Fruit fly (Drosophila melanogaster): Measurements from ENCODE around the gene nej.
A peak's percentile ranks its signal among the peaks of the same experiment; 100 is the strongest.

The nej gene

dm6 chrX:9686546-9687219, at the start of gene nej:
Gene nej, minus strand, starts transcription at chrX:9687066.
- TF ChIP-seq Sin3A (optimal IDR thresholded peaks at IDR 0.05), result no peak

- TF ChIP-seq insv (optimal IDR thresholded peaks at IDR 0.05) (no peak), Sin3A (optimal IDR thresholded peaks at IDR 0.05) (no peak)
Observed at dm6 chrX:9734808-9735207, 47.9 kb upstream of the nej start.

dm6 chrX:9733189-9733588, 46.3 kb upstream of the nej start:
- TF ChIP-seq Myc (optimal IDR thresholded peaks at IDR 0.05), result no peak

- no peak for TF ChIP-seq psq (optimal IDR thresholded peaks at IDR 0.05)
- no peak for TF ChIP-seq insv (optimal IDR thresholded peaks at IDR 0.05)
- TF ChIP-seq Sin3A (optimal IDR thresholded peaks at IDR 0.05), result no peak
- TF ChIP-seq ttk (optimal IDR thresholded peaks at IDR 0.05), result no peak
- no peak for TF ChIP-seq Myc (optimal IDR thresholded peaks at IDR 0.05)
- TF ChIP-seq h (optimal IDR thresholded peaks at IDR 0.05), result no peak
Observed at dm6 chrX:9731515-9731914, 44.6 kb upstream of the nej start.

dm6 chrX:9729013-9730002, 42.4 kb upstream of the nej start, which contains the start of gene Sp1:
Gene Sp1, plus strand, starts transcription at chrX:9729648.
- no peak for TF ChIP-seq h (optimal IDR thresholded peaks at IDR 0.05)
- TF ChIP-seq ttk (optimal IDR thresholded peaks at IDR 0.05), result no peak
- no peak for TF ChIP-seq Sin3A (optimal IDR thresholded peaks at IDR 0.05)
- TF ChIP-seq psq (optimal IDR thresholded peaks at IDR 0.05), result no peak
- no peak for TF ChIP-seq insv (optimal IDR thresholded peaks at IDR 0.05)
- TF ChIP-seq Myc (optimal IDR thresholded peaks at IDR 0.05), result no peak

dm6 chrX:9727309-9727708, 40.4 kb upstream of the nej start:
- TF ChIP-seq insv (optimal IDR thresholded peaks at IDR 0.05) (no peak), ttk (optimal IDR thresholded peaks at IDR 0.05) (no peak), h (optimal IDR thresholded peaks at IDR 0.05) (no peak), Sin3A (optimal IDR thresholded peaks at IDR 0.05) (no peak), psq (optimal IDR thresholded peaks at IDR 0.05) (no peak), Myc (optimal IDR thresholded peaks at IDR 0.05) (no peak)

dm6 chrX:9707820-9708487, 21.1 kb upstream of the nej start:
- TF ChIP-seq Myc (optimal IDR thresholded peaks at IDR 0.05) (no peak), insv (optimal IDR thresholded peaks at IDR 0.05) (no peak), Sin3A (optimal IDR thresholded peaks at IDR 0.05) (no peak), psq (optimal IDR thresholded peaks at IDR 0.05) (no peak), ttk (optimal IDR thresholded peaks at IDR 0.05) (no peak), h (optimal IDR thresholded peaks at IDR 0.05) (no peak)

dm6 chrX:9694652-9695051, 7.8 kb upstream of the nej start:
- no peak for TF ChIP-seq ttk (optimal IDR thresholded peaks at IDR 0.05)
- no peak for TF ChIP-seq insv (optimal IDR thresholded peaks at IDR 0.05)
- TF ChIP-seq Myc (optimal IDR thresholded peaks at IDR 0.05), result no peak
- no peak for TF ChIP-seq psq (optimal IDR thresholded peaks at IDR 0.05)
- no peak for TF ChIP-seq Sin3A (optimal IDR thresholded peaks at IDR 0.05)
- TF ChIP-seq h (optimal IDR thresholded peaks at IDR 0.05), result no peak

- TF ChIP-seq insv (optimal IDR thresholded peaks at IDR 0.05) (peak; percentile 2), Myc (optimal IDR thresholded peaks at IDR 0.05) (no peak)
Observed at dm6 chrX:9693720-9694386, 7.0 kb upstream of the nej start, which contains the start of gene btd. Gene btd, plus strand, starts transcription at chrX:9694186.

dm6 chrX:9692297-9693013, 5.6 kb upstream of the nej start:
- no peak for TF ChIP-seq insv (optimal IDR thresholded peaks at IDR 0.05)
- TF ChIP-seq h (optimal IDR thresholded peaks at IDR 0.05), result no peak
- TF ChIP-seq Myc (optimal IDR thresholded peaks at IDR 0.05), result no peak
- no peak for TF ChIP-seq Sin3A (optimal IDR thresholded peaks at IDR 0.05)
- no peak for TF ChIP-seq psq (optimal IDR thresholded peaks at IDR 0.05)
- no peak for TF ChIP-seq ttk (optimal IDR thresholded peaks at IDR 0.05)

- TF ChIP-seq insv (optimal IDR thresholded peaks at IDR 0.05) (no peak), psq (optimal IDR thresholded peaks at IDR 0.05) (no peak), h (optimal IDR thresholded peaks at IDR 0.05) (no peak), Myc (optimal IDR thresholded peaks at IDR 0.05) (no peak), Sin3A (optimal IDR thresholded peaks at IDR 0.05) (no peak), ttk (optimal IDR thresholded peaks at IDR 0.05) (no peak)
Observed at dm6 chrX:9689129-9689528, 2.3 kb upstream of the nej start.

Data from Kc167 (cell line).